Worm (Caenorhabditis elegans): ENCODE results near the gene cdk-11.2.

cdk-11.2 gene

DNA sequence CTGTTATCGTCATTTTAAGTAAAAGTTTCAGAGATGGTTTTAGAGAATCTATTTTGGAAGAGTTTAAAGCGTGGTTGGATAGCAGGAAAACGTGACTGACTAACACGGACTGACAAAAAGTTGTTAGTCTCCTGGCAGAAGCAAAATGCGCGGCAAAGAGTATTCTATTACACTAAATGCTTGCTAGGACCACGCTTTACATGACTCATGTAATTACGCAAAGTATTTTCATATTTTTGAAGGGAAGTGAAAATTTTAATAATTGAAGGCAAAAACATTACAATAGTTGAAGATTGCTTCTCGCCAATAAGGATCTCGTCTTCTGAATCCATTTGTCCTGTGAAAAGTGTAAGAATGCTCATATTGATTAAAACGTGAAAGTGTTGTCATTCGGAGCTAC is 13.4 kb downstream of the cdk-11.2 start, which contains the start of gene gur-3:
gur-3 (minus strand) TSS at position 101 of the 400 bp plus-strand sequence.
- TF ChIP-seq skn-1 (tag; optimal IDR thresholded peaks at IDR 0.05) (no peak), elt-1 (tag; optimal IDR thresholded peaks at IDR 0.05) (no peak), nhr-12 (tag; optimal IDR thresholded peaks at IDR 0.05) (no peak), nhr-11 (tag; optimal IDR thresholded peaks at IDR 0.05) (no peak), ama-1 (optimal IDR thresholded peaks at IDR 0.05) (no peak), blmp-1 (tag; optimal IDR thresholded peaks at IDR 0.05; ENCODE audit: insufficient read depth) (no peak), Y55F3AM.14 (GFP tag; optimal IDR thresholded peaks at IDR 0.05) (no peak), nhr-23 (tag; optimal IDR thresholded peaks at IDR 0.05) (no peak), gmeb-1 (tag; optimal IDR thresholded peaks at IDR 0.05) (no peak), nhr-6 (tag; optimal IDR thresholded peaks at IDR 0.05) (no peak), egl-27 (tag; optimal IDR thresholded peaks at IDR 0.05) (no peak)

DNA sequence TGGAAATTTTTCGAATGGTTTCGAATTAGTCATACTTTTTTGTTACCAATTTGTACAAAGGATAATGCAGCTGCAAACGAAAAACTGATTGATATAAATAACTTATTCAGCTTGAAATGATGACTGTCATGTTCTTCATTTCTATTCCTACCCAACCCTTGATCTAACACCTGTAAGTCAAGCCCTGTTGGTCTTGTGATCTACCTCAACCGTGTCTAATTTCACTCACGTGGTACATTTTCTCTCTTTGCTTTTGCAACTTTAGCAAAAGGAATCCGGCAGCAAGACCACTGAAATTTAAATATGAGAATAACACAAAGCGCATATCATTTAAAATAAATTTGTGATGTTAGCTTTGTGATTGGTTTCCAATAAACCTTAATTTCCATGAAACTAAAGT is 15.5 kb downstream of the cdk-11.2 start:
- TF ChIP-seq alr-1 (tag; optimal IDR thresholded peaks at IDR 0.05) (no peak), dmd-4 (tag; optimal IDR thresholded peaks at IDR 0.05) (no peak), C34F6.9 (tag; optimal IDR thresholded peaks at IDR 0.05) (no peak), sma-3 (GFP tag; optimal IDR thresholded peaks at IDR 0.05) (no peak), zag-1 (tag; optimal IDR thresholded peaks at IDR 0.05) (no peak), nhr-237 (tag; optimal IDR thresholded peaks at IDR 0.05) (no peak), nhr-77 (tag; optimal IDR thresholded peaks at IDR 0.05) (no peak), R02D3.7 (tag; optimal IDR thresholded peaks at IDR 0.05) (no peak), fos-1 (tag; optimal IDR thresholded peaks at IDR 0.05) (no peak)

DNA sequence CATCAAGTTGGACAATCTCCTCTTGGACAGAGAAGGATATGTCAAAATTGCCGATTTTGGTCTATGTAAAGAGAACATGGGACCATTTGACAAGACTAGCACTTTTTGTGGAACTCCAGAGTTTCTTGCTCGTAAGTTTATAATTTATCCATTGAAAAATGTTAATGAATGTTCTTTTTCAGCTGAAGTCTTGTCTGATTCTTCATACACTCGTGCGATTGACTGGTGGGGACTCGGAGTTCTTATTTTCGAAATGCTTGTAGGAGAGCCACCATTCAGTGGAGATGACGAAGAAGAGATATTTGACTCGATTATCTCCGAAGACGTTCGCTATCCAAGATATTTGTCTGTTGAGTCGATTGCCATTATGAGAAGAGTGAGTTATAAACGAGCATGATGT is 18.4 kb downstream of the cdk-11.2 start:
- TF ChIP-seq ztf-11 (tag; optimal IDR thresholded peaks at IDR 0.05) (no peak), elt-3 (tag; optimal IDR thresholded peaks at IDR 0.05) (no peak), ztf-1 (GFP tag; conservative IDR thresholded peaks at IDR 0.05) (no peak), alr-1 (tag; optimal IDR thresholded peaks at IDR 0.05) (no peak), Y55F3AM.14 (GFP tag; optimal IDR thresholded peaks at IDR 0.05) (no peak)

DNA sequence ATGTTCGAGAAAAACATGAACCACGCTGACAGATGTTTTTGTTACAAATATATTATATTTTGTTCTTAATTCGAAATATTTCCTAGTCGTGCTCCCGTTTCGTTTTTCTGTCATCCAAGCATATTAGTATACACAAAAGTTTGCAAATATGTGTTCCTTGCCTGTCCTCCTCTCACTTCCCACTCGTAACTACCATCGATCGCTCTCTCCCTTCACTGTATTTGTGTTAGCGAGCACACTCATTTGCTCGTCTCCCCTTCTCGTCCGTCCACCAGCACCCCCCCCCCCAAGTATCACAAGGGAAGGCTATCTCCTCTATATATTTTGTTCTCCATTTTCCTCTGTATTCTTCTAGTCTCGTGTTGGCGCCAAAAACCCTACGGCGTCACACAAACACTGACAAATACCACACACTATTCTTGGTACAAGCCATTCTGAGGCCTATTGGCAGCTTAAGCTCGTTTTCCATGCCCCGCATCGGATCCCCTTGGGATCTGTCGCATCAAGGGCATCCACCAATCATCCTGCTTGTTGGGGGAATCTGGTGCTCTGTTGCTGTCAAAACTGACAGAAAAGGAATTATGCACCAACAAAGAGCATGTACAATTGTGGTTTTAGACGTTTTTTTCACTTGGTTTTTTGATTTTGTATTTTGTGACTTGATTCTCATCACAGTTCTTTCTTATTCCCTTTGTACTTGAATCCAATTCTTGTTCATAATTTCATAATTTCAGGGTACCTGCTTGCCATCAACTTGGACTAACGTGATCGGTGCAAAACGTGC is 22.9 kb downstream of the cdk-11.2 start, which contains the start of gene pkn-1:
pkn-1 (plus strand) TSS at position 734 of the 784 bp plus-strand sequence.
- TF ChIP-seq mab-5 (tag; optimal IDR thresholded peaks at IDR 0.05) (peak; percentile 25), nhr-11 (tag; optimal IDR thresholded peaks at IDR 0.05) (no peak)

DNA sequence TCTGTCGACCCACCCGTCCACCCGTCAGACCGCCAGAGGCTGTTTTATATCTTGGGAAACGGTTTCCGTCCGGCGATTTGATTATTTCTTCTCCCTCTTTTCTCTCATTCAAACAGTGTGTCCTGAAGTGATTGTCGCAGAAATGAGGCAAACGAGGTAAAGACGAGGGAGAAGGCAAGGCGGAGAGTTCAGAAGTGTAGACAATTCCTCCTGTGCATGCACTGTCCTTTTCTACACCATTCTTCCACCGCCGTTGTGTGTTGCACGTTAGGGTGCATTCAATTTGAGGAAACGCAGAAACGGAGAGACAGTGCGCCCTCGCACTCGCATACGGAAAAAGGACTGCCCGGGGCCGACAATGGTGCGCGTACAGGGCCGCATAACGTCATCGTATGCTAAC is 23.9 kb downstream of the cdk-11.2 start:
- no peak for TF ChIP-seq nhr-23 (tag; optimal IDR thresholded peaks at IDR 0.05)
- TF ChIP-seq alr-1 (tag; optimal IDR thresholded peaks at IDR 0.05), result no peak
- TF ChIP-seq nhr-129 (tag; optimal IDR thresholded peaks at IDR 0.05), result peak; percentile 36
- TF ChIP-seq zag-1 (tag; optimal IDR thresholded peaks at IDR 0.05), result no peak
- TF ChIP-seq gmeb-1 (tag; optimal IDR thresholded peaks at IDR 0.05), result peak; percentile 1
- peak; percentile 47 for TF ChIP-seq peb-1 (tag; optimal IDR thresholded peaks at IDR 0.05)
- TF ChIP-seq lin-11 (tag; optimal IDR thresholded peaks at IDR 0.05), result no peak
- no peak for TF ChIP-seq mdl-1 (tag; optimal IDR thresholded peaks at IDR 0.05)
- no peak for TF ChIP-seq sem-4 (tag; optimal IDR thresholded peaks at IDR 0.05)
- peak; percentile 10 for TF ChIP-seq sma-9 (GFP tag; optimal IDR thresholded peaks at IDR 0.05)
- no peak for TF ChIP-seq sma-9 (tag; optimal IDR thresholded peaks at IDR 0.05)
- TF ChIP-seq F13H6.1 (tag; optimal IDR thresholded peaks at IDR 0.05), result peak; percentile 6

DNA sequence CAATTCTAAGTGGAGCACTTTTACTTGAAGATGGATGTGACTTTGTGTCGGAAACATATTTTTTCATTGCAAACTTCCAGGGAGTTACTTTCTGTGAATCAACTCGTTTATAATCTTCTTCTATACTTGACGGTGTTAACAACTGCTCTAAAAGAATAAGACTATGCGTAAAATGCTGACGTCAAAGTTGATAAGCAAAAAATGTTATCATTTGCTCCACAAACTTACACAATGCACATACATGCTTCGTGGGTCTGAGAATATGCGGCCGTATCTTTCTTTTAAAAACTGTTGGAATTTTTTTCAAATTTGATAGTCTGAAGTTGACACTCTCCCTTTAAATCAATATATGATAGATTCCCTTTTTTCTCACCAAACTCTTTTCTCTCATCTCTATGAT is 24.4 kb downstream of the cdk-11.2 start:
- no peak for TF ChIP-seq nhr-23 (tag; optimal IDR thresholded peaks at IDR 0.05)
- no peak for TF ChIP-seq C34F6.9 (tag; optimal IDR thresholded peaks at IDR 0.05)
- TF ChIP-seq crh-2 (tag; optimal IDR thresholded peaks at IDR 0.05), result peak; percentile 30
- TF ChIP-seq sma-9 (GFP tag; optimal IDR thresholded peaks at IDR 0.05), result peak; percentile 46
- no peak for TF ChIP-seq sma-9 (tag; optimal IDR thresholded peaks at IDR 0.05)
- TF ChIP-seq peb-1 (tag; optimal IDR thresholded peaks at IDR 0.05), result no peak
- TF ChIP-seq nhr-25 (tag; optimal IDR thresholded peaks at IDR 0.05), result no peak
- no peak for TF ChIP-seq nhr-77 (tag; optimal IDR thresholded peaks at IDR 0.05)
- no peak for TF ChIP-seq unc-39 (tag; optimal IDR thresholded peaks at IDR 0.05)
- TF ChIP-seq fos-1 (tag; optimal IDR thresholded peaks at IDR 0.05), result peak; percentile 42
- no peak for TF ChIP-seq zag-1 (tag; optimal IDR thresholded peaks at IDR 0.05)
- TF ChIP-seq gmeb-1 (tag; optimal IDR thresholded peaks at IDR 0.05), result no peak
- no peak for TF ChIP-seq egl-27 (tag; optimal IDR thresholded peaks at IDR 0.05)
- no peak for TF ChIP-seq nhr-237 (tag; optimal IDR thresholded peaks at IDR 0.05)

Measured in whole organism, L2 larva.